Fruit fly (Drosophila melanogaster) whole organism: ENCODE results near the gene CG13310.

Source experiments
- CG8478 ChIP-seq: fragments of >200 bp; optimal IDR thresholded peaks from 2 replicates; lab custom pipeline; 2018; ENCODE audit warnings: inconsistent platforms
- EcR ChIP-seq, 2 experiments: fragments of >200 bp; optimal IDR thresholded peaks; 2 replicates each; lab custom pipeline; 2017; ENCODE audit warnings: missing biosample characterization in 2 of 2, missing genetic modification characterization in 2 of 2, missing genetic modification reagents in 2 of 2
- psq ChIP-seq: fragments of >200 bp; optimal IDR thresholded peaks from 2 replicates; lab custom pipeline; 2017
- usp ChIP-seq: fragments of >200 bp; optimal IDR thresholded peaks from 2 replicates; lab custom pipeline; 2017; ENCODE audit warnings: missing biosample characterization, missing genetic modification characterization, mixed read lengths

DNA sequence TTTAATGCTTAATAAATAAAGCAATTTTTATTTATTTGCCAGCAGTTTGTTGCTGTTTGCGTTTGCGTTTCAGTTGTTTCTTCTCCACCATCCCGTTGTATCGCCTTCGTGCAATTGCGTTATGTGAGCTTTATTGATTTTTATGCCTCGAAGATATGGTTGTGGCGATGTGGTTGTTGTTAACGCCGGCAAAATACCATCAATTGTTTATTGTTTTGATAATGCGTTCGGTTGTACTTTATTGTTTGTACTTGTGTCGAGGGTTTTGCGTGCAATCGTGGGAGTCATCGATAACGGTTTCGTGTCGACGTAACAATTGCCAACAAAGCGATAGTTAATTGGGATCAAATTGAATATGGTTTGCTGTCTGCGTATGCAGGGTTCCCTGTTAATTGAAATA is 42.0 kb upstream of the CG13310 start:
- TF ChIP-seq EcR (GFP tag; optimal IDR thresholded peaks at IDR 0.05; lab: Kevin White, UChicago): no peak
- no peak for TF ChIP-seq CG8478 (lab: Kevin White, UChicago)
- TF ChIP-seq psq: no peak
- TF ChIP-seq usp (GFP tag; lab: Kevin White, UChicago): no peak
